Worm (Caenorhabditis elegans) whole organism, late embryonic: Measurements from ENCODE around the gene usp-33.

Experiments used
- C38D4.7 ChIP-seq: fragments of 200-800 bp; sonication (Bioruptor generic); optimal IDR thresholded peaks from 2 replicates; lab custom pipeline; 2018; ENCODE audit warnings: mild to moderate bottlenecking, missing genetic modification characterization, moderate library complexity, missing compliant biosample characterization
- K02D7.2 ChIP-seq: sonication (generic microtip); optimal IDR thresholded peaks from 2 replicates; lab custom pipeline; 2017; ENCODE audit warnings: mild to moderate bottlenecking, missing genetic modification characterization, missing compliant biosample characterization
- T23F11.4 ChIP-seq: fragments of 200-800 bp; sonication (Bioruptor generic); optimal IDR thresholded peaks from 2 replicates; lab custom pipeline; 2018; ENCODE audit warnings: mild to moderate bottlenecking, missing genetic modification characterization, missing compliant biosample characterization
- Y22D7AL.16 ChIP-seq: sonication (generic microtip); optimal IDR thresholded peaks from 2 replicates; lab custom pipeline; 2016; ENCODE audit warnings: missing genetic modification characterization, missing compliant biosample characterization
- ahr-1 ChIP-seq: sonication (generic microtip); optimal IDR thresholded peaks from 2 replicates; lab custom pipeline; 2016; ENCODE audit warnings: missing genetic modification characterization, missing compliant biosample characterization
- ceh-14 ChIP-seq: sonication (generic microtip); optimal IDR thresholded peaks from 2 replicates; lab custom pipeline; 2016; ENCODE audit warnings: missing genotype, missing genetic modification characterization, missing compliant biosample characterization
- ceh-18 ChIP-seq: sonication (generic microtip); optimal IDR thresholded peaks from 2 replicates; lab custom pipeline; 2016; ENCODE audit warnings: missing genetic modification characterization, missing compliant biosample characterization
- ceh-2 ChIP-seq: sonication (generic microtip); optimal IDR thresholded peaks from 2 replicates; lab custom pipeline; 2016; ENCODE audit warnings: missing genotype, missing genetic modification characterization, missing compliant biosample characterization
- ceh-30 ChIP-seq: fragments of 150-350 bp; optimal IDR thresholded peaks from 2 replicates; lab custom pipeline; 2014; ENCODE audit warnings: missing biosample characterization, missing genetic modification characterization
- ceh-45 ChIP-seq: fragments of 200-800 bp; sonication (Bioruptor generic); IDR thresholded peaks from 2 replicates; pipeline ENCODE4 v1.3.6; 2022; ENCODE audit warnings: missing genetic modification reagents, missing genetic modification characterization, missing compliant biosample characterization
- ceh-48 ChIP-seq: sonication (generic microtip); optimal IDR thresholded peaks from 2 replicates; lab custom pipeline; 2016; ENCODE audit warnings: missing genetic modification characterization, inconsistent platforms, missing compliant biosample characterization
- ceh-6 ChIP-seq: fragments of 200-800 bp; sonication (Bioruptor generic); optimal IDR thresholded peaks from 2 replicates; lab custom pipeline; 2018; ENCODE audit warnings: mild to moderate bottlenecking, missing genetic modification characterization, missing compliant biosample characterization
- dmd-4 ChIP-seq: sonication (generic microtip); optimal IDR thresholded peaks from 2 replicates; lab custom pipeline; 2016; ENCODE audit warnings: borderline replicate concordance, missing genetic modification characterization, missing compliant biosample characterization
- ets-4 ChIP-seq: sonication (generic microtip); optimal IDR thresholded peaks from 2 replicates; lab custom pipeline; 2016; ENCODE audit warnings: missing genetic modification characterization, missing compliant biosample characterization
- eyg-1 ChIP-seq: sonication (generic microtip); optimal IDR thresholded peaks from 2 replicates; lab custom pipeline; 2016; ENCODE audit warnings: missing genotype, missing genetic modification characterization, missing compliant biosample characterization
- fkh-10 ChIP-seq: fragments of 150-350 bp; optimal IDR thresholded peaks from 2 replicates; lab custom pipeline; 2014; ENCODE audit warnings: missing biosample characterization, missing genetic modification reagents, missing genetic modification characterization
- hlh-30 ChIP-seq: sonication (generic microtip); optimal IDR thresholded peaks from 2 replicates; lab custom pipeline; 2017; ENCODE audit warnings: antibody characterized with exemption, missing genetic modification characterization, missing compliant biosample characterization; ENCODE audit not compliant: insufficient read depth
- hlh-6 ChIP-seq: sonication (generic microtip); optimal IDR thresholded peaks from 2 replicates; lab custom pipeline; 2016; ENCODE audit warnings: missing genotype, missing genetic modification characterization, missing compliant biosample characterization
- hlh-8 ChIP-seq: sonication (generic microtip); optimal IDR thresholded peaks from 2 replicates; lab custom pipeline; 2016; ENCODE audit warnings: missing genotype, missing genetic modification characterization, missing compliant biosample characterization
- madf-2 ChIP-seq: sonication (generic microtip); optimal IDR thresholded peaks from 2 replicates; lab custom pipeline; 2017; ENCODE audit warnings: missing genetic modification characterization, missing compliant biosample characterization
- mec-3 ChIP-seq: sonication (generic microtip); optimal IDR thresholded peaks from 2 replicates; lab custom pipeline; 2016; ENCODE audit warnings: borderline replicate concordance, missing genetic modification characterization, missing compliant biosample characterization
- nhr-232 ChIP-seq: sonication (generic microtip); optimal IDR thresholded peaks from 2 replicates; lab custom pipeline; 2016; ENCODE audit warnings: missing genetic modification characterization, missing compliant biosample characterization
- npax-4 ChIP-seq: sonication (generic microtip); optimal IDR thresholded peaks from 2 replicates; lab custom pipeline; 2016; ENCODE audit warnings: missing genetic modification characterization, missing compliant biosample characterization
- odd-2 ChIP-seq: sonication (generic microtip); optimal IDR thresholded peaks from 2 replicates; lab custom pipeline; 2017; ENCODE audit warnings: antibody characterized with exemption, mild to moderate bottlenecking, missing genetic modification characterization, missing compliant biosample characterization
- pat-9 ChIP-seq: fragments of 200-800 bp; sonication (Bioruptor generic); optimal IDR thresholded peaks from 2 replicates; lab custom pipeline; 2018; ENCODE audit warnings: mild to moderate bottlenecking, missing genetic modification characterization, moderate library complexity, missing compliant biosample characterization
- pax-1 ChIP-seq: fragments of 150-350 bp; optimal IDR thresholded peaks from 2 replicates; lab custom pipeline; 2014; ENCODE audit warnings: missing biosample characterization, missing genetic modification characterization
- pros-1 ChIP-seq: fragments of 150-350 bp; optimal IDR thresholded peaks from 2 replicates; lab custom pipeline; 2014; ENCODE audit warnings: missing biosample characterization, missing genetic modification reagents, missing genetic modification characterization
- sox-4 ChIP-seq: sonication (generic microtip); optimal IDR thresholded peaks from 2 replicates; lab custom pipeline; 2017; ENCODE audit warnings: mild to moderate bottlenecking, missing genetic modification characterization, inconsistent platforms, missing compliant biosample characterization
- syd-9 ChIP-seq: sonication (generic microtip); optimal IDR thresholded peaks from 2 replicates; lab custom pipeline; 2016; ENCODE audit warnings: mild to moderate bottlenecking, missing genetic modification characterization, moderate library complexity, missing compliant biosample characterization
- tbx-2 ChIP-seq: sonication (generic microtip); optimal IDR thresholded peaks from 2 replicates; lab custom pipeline; 2016; ENCODE audit warnings: missing genetic modification characterization, missing compliant biosample characterization
- ttx-3 ChIP-seq: sonication (generic microtip); optimal IDR thresholded peaks from 2 replicates; lab custom pipeline; 2016; ENCODE audit warnings: missing genetic modification reagents, missing genetic modification characterization, missing compliant biosample characterization
- unc-3 ChIP-seq, 2 experiments: fragments of 200-800 bp in 1 of 2; sonication (Bioruptor generic) in 1 of 2; sonication (generic microtip) in 1 of 2; conservative IDR thresholded peaks in 1 of 2; optimal IDR thresholded peaks in 1 of 2; 2 replicates each; pipeline versions ENCODE4 v1.3.6 to Lab custom; 2016 to 2022; ENCODE audit warnings: missing compliant biosample characterization in 2 of 2, missing genetic modification characterization in 2 of 2, missing genetic modification reagents in 1 of 2
- unc-55 ChIP-seq: sonication (generic microtip); optimal IDR thresholded peaks from 2 replicates; lab custom pipeline; 2017; ENCODE audit warnings: missing biosample characterization, missing genetic modification reagents, missing genetic modification characterization
- unc-86 ChIP-seq: sonication (generic microtip); optimal IDR thresholded peaks from 2 replicates; lab custom pipeline; 2016; ENCODE audit warnings: missing genetic modification characterization, missing compliant biosample characterization
- ztf-16 ChIP-seq: sonication (generic microtip); optimal IDR thresholded peaks from 2 replicates; lab custom pipeline; 2017; ENCODE audit warnings: missing genetic modification characterization, missing compliant biosample characterization

Gene usp-33

ce11 chrX:15569633-15570032 lies 21.5 kb upstream of the usp-33 start:
- no peak for TF ChIP-seq hlh-6 (tag; lab: Kevin White, UChicago)
- no peak for TF ChIP-seq unc-3 (GFP tag; conservative IDR thresholded peaks at IDR 0.05; lab: Robert Waterston, UW)
- TF ChIP-seq unc-3 (tag; optimal IDR thresholded peaks at IDR 0.05; lab: Kevin White, UChicago): no peak
- no peak for TF ChIP-seq Y22D7AL.16 (tag; lab: Kevin White, UChicago)
- TF ChIP-seq C38D4.7: no peak
- no peak for TF ChIP-seq syd-9 (tag; lab: Kevin White, UChicago)
- no peak for TF ChIP-seq ceh-48 (tag; lab: Kevin White, UChicago)
- TF ChIP-seq tbx-2 (tag; lab: Kevin White, UChicago): no peak
- TF ChIP-seq T23F11.4 (GFP tag; lab: Kevin White, UChicago): no peak
- no peak for TF ChIP-seq dmd-4 (tag; lab: Kevin White, UChicago)
- no peak for TF ChIP-seq hlh-30 (tag; lab: Kevin White, UChicago)
- no peak for TF ChIP-seq ttx-3 (tag; lab: Kevin White, UChicago)
- no peak for TF ChIP-seq K02D7.2 (tag; lab: Kevin White, UChicago)
- TF ChIP-seq eyg-1 (tag; lab: Kevin White, UChicago): no peak
- TF ChIP-seq unc-86 (tag; lab: Kevin White, UChicago): no peak

ce11 chrX:15572021-15572420 lies 19.1 kb upstream of the usp-33 start:
- peak; percentile 7 for TF ChIP-seq mec-3 (tag; lab: Kevin White, UChicago)
- TF ChIP-seq pros-1 (tag; lab: Kevin White, UChicago): no peak
- no peak for TF ChIP-seq ets-4 (tag; lab: Kevin White, UChicago)

ce11 chrX:15575460-15575859 lies 15.7 kb upstream of the usp-33 start:
- peak; percentile 53 for TF ChIP-seq ceh-18 (tag; lab: Kevin White, UChicago)
- TF ChIP-seq sox-4 (tag; lab: Kevin White, UChicago): no peak
- TF ChIP-seq ceh-2 (tag; lab: Kevin White, UChicago): no peak
- TF ChIP-seq ceh-45 (GFP tag; lab: Robert Waterston, UW): no peak
- TF ChIP-seq ahr-1 (tag; lab: Kevin White, UChicago): no peak
- TF ChIP-seq ceh-30: no peak
- TF ChIP-seq K02D7.2 (tag; lab: Kevin White, UChicago): no peak
- no peak for TF ChIP-seq ceh-14 (tag; lab: Kevin White, UChicago)
- TF ChIP-seq fkh-10 (GFP tag; lab: Kevin White, UChicago): no peak
- TF ChIP-seq tbx-2 (tag; lab: Kevin White, UChicago): no peak
- TF ChIP-seq unc-55: peak; percentile 9
- TF ChIP-seq ceh-6 (GFP tag; lab: Kevin White, UChicago): no peak

DNA sequence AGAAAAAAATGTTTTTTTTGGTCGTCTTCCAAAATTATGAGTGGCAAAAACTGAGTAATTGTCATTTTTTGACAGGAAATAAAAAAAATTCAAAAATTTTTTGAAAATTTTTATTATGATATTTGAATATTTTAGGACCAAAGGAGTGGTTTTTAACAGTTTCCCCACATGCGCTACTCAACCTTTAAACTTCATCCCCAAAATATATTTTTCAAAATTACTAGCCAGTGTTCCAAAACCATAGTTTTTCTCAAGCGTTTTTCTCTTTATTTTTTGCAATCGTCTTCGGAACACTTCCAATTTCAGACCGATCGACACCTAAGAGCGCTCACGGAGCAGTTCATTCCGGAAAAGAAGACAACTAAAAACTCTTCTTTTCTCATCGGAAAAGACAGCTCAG lies 14.2 kb upstream of the usp-33 start, which contains the start of gene K09A9.6:
Gene K09A9.6 (plus strand): TSS at position 301 of the 400 bp plus-strand sequence.
- TF ChIP-seq madf-2 (no peak), ceh-45 (GFP tag; lab: Robert Waterston, UW) (no peak), pax-1 (tag; lab: Kevin White, UChicago) (no peak), odd-2 (tag; lab: Kevin White, UChicago) (no peak), hlh-8 (no peak), nhr-232 (tag; lab: Kevin White, UChicago) (no peak)

DNA sequence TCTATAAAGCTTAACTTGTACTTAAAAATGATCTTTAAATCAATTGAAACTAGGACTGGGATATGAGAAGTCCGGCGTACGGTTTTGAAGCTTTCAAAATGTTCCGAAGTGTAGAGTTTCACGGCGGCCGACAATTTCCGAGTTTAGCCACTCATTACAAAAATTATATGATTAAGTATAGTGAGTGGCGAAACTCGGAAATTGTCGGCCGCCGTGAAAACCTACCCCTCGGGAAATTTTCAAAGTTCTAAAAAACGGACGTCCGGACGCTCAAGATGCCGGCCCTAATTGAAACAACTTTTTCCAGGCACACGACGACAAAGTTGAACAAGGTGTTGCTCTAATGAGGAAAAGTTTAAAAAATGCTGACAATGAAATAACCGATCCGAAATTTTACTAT lies 6.0 kb upstream of the usp-33 start:
- TF ChIP-seq unc-86 (tag; lab: Kevin White, UChicago) (no peak), pat-9 (no peak), ztf-16 (tag; lab: Kevin White, UChicago) (no peak), npax-4 (tag; lab: Kevin White, UChicago) (no peak)
